Worm (Caenorhabditis elegans) whole organism, late embryonic: ENCODE results near the gene ift-139.
A peak's percentile ranks its signal among the peaks of the same experiment; 100 is the strongest.

Experiments used
- C08G9.2 ChIP-seq: sonication (generic microtip); optimal IDR thresholded peaks from 2 replicates; lab custom pipeline; 2016; ENCODE audit warnings: mild to moderate bottlenecking, missing genetic modification characterization, moderate library complexity, missing compliant biosample characterization
- F13H6.1 ChIP-seq: sonication (generic microtip); optimal IDR thresholded peaks from 2 replicates; lab custom pipeline; 2016; ENCODE audit warnings: missing genetic modification characterization, missing compliant biosample characterization
- K02D7.2 ChIP-seq: sonication (generic microtip); optimal IDR thresholded peaks from 2 replicates; lab custom pipeline; 2017; ENCODE audit warnings: mild to moderate bottlenecking, missing genetic modification characterization, missing compliant biosample characterization
- K09A11.1 ChIP-seq: sonication (generic microtip); optimal IDR thresholded peaks from 2 replicates; lab custom pipeline; 2017; ENCODE audit warnings: antibody characterized with exemption, mild to moderate bottlenecking, missing genetic modification characterization, missing compliant biosample characterization; ENCODE audit not compliant: insufficient read depth
- Y22D7AL.16 ChIP-seq: sonication (generic microtip); optimal IDR thresholded peaks from 2 replicates; lab custom pipeline; 2016; ENCODE audit warnings: missing genetic modification characterization, missing compliant biosample characterization
- ahr-1 ChIP-seq: sonication (generic microtip); optimal IDR thresholded peaks from 2 replicates; lab custom pipeline; 2016; ENCODE audit warnings: missing genetic modification characterization, missing compliant biosample characterization
- ceh-14 ChIP-seq: sonication (generic microtip); optimal IDR thresholded peaks from 2 replicates; lab custom pipeline; 2016; ENCODE audit warnings: missing genotype, missing genetic modification characterization, missing compliant biosample characterization
- ceh-18 ChIP-seq: sonication (generic microtip); optimal IDR thresholded peaks from 2 replicates; lab custom pipeline; 2016; ENCODE audit warnings: missing genetic modification characterization, missing compliant biosample characterization
- ceh-2 ChIP-seq: sonication (generic microtip); optimal IDR thresholded peaks from 2 replicates; lab custom pipeline; 2016; ENCODE audit warnings: missing genotype, missing genetic modification characterization, missing compliant biosample characterization
- ceh-22 ChIP-seq: sonication (generic microtip); optimal IDR thresholded peaks from 2 replicates; lab custom pipeline; 2017; ENCODE audit warnings: missing biosample characterization, missing genetic modification characterization
- ceh-24 ChIP-seq: sonication (generic microtip); optimal IDR thresholded peaks from 2 replicates; lab custom pipeline; 2016; ENCODE audit warnings: mild to moderate bottlenecking, missing genetic modification characterization, missing compliant biosample characterization
- ceh-34 ChIP-seq: sonication (generic microtip); optimal IDR thresholded peaks from 2 replicates; lab custom pipeline; 2016; ENCODE audit warnings: mild to moderate bottlenecking, missing genetic modification characterization, missing compliant biosample characterization
- ceh-45 ChIP-seq: fragments of 200-800 bp; sonication (Bioruptor generic); IDR thresholded peaks from 2 replicates; pipeline ENCODE4 v1.3.6; 2022; ENCODE audit warnings: missing genetic modification reagents, missing genetic modification characterization, missing compliant biosample characterization
- che-1 ChIP-seq: sonication (generic microtip); optimal IDR thresholded peaks from 2 replicates; lab custom pipeline; 2016; ENCODE audit warnings: mild to moderate bottlenecking, missing genetic modification characterization, missing compliant biosample characterization
- dmd-4 ChIP-seq: sonication (generic microtip); optimal IDR thresholded peaks from 2 replicates; lab custom pipeline; 2016; ENCODE audit warnings: borderline replicate concordance, missing genetic modification characterization, missing compliant biosample characterization
- dve-1 ChIP-seq: sonication (generic microtip); optimal IDR thresholded peaks from 2 replicates; lab custom pipeline; 2017; ENCODE audit warnings: antibody characterized with exemption, mild to moderate bottlenecking, missing genetic modification characterization, missing compliant biosample characterization
- elt-2 ChIP-seq: sonication (generic microtip); optimal IDR thresholded peaks from 2 replicates; lab custom pipeline; 2016; ENCODE audit warnings: missing genetic modification reagents, missing genetic modification characterization, missing compliant biosample characterization
- elt-4 ChIP-seq: sonication (generic microtip); optimal IDR thresholded peaks from 2 replicates; lab custom pipeline; 2016; ENCODE audit warnings: missing genetic modification characterization, missing compliant biosample characterization
- eyg-1 ChIP-seq: sonication (generic microtip); optimal IDR thresholded peaks from 2 replicates; lab custom pipeline; 2016; ENCODE audit warnings: missing genotype, missing genetic modification characterization, missing compliant biosample characterization
- fkh-6 ChIP-seq: sonication (generic microtip); optimal IDR thresholded peaks from 2 replicates; lab custom pipeline; 2016; ENCODE audit warnings: missing genetic modification characterization, missing compliant biosample characterization
- gmeb-2 ChIP-seq: sonication (generic microtip); optimal IDR thresholded peaks from 2 replicates; lab custom pipeline; 2016; ENCODE audit warnings: missing genetic modification characterization, inconsistent platforms, missing compliant biosample characterization
- hlh-13 ChIP-seq: fragments of 200-800 bp; sonication (Bioruptor generic); optimal IDR thresholded peaks from 2 replicates; lab custom pipeline; 2018; ENCODE audit warnings: mild to moderate bottlenecking, missing genetic modification characterization, missing compliant biosample characterization
- hlh-15 ChIP-seq: sonication (generic microtip); optimal IDR thresholded peaks from 2 replicates; lab custom pipeline; 2016; ENCODE audit warnings: missing genetic modification characterization, missing compliant biosample characterization
- hlh-30 ChIP-seq: sonication (generic microtip); optimal IDR thresholded peaks from 2 replicates; lab custom pipeline; 2017; ENCODE audit warnings: antibody characterized with exemption, missing genetic modification characterization, missing compliant biosample characterization; ENCODE audit not compliant: insufficient read depth
- hlh-6 ChIP-seq: sonication (generic microtip); optimal IDR thresholded peaks from 2 replicates; lab custom pipeline; 2016; ENCODE audit warnings: missing genotype, missing genetic modification characterization, missing compliant biosample characterization
- lim-6 ChIP-seq: sonication (generic microtip); optimal IDR thresholded peaks from 2 replicates; lab custom pipeline; 2016; ENCODE audit warnings: missing genetic modification characterization, missing compliant biosample characterization
- lin-11 ChIP-seq: fragments of 200-800 bp; sonication (Bioruptor generic); optimal IDR thresholded peaks from 2 replicates; lab custom pipeline; 2018; ENCODE audit warnings: mild to moderate bottlenecking, missing genetic modification characterization, missing compliant biosample characterization
- madf-2 ChIP-seq: sonication (generic microtip); optimal IDR thresholded peaks from 2 replicates; lab custom pipeline; 2017; ENCODE audit warnings: missing genetic modification characterization, missing compliant biosample characterization
- nfya-1 ChIP-seq: sonication (generic microtip); optimal IDR thresholded peaks from 2 replicates; lab custom pipeline; 2017; ENCODE audit warnings: missing genetic modification characterization, mild to moderate bottlenecking, missing compliant biosample characterization, antibody characterized with exemption, moderate library complexity
- nhr-232 ChIP-seq: sonication (generic microtip); optimal IDR thresholded peaks from 2 replicates; lab custom pipeline; 2016; ENCODE audit warnings: missing genetic modification characterization, missing compliant biosample characterization
- npax-4 ChIP-seq: sonication (generic microtip); optimal IDR thresholded peaks from 2 replicates; lab custom pipeline; 2016; ENCODE audit warnings: missing genetic modification characterization, missing compliant biosample characterization
- odd-2 ChIP-seq: sonication (generic microtip); optimal IDR thresholded peaks from 2 replicates; lab custom pipeline; 2017; ENCODE audit warnings: antibody characterized with exemption, mild to moderate bottlenecking, missing genetic modification characterization, missing compliant biosample characterization
- pag-3 ChIP-seq: sonication (generic microtip); optimal IDR thresholded peaks from 2 replicates; lab custom pipeline; 2016; ENCODE audit warnings: missing compliant biosample characterization, missing genetic modification characterization, borderline replicate concordance
- pha-4 ChIP-seq: fragments of 150-350 bp; optimal IDR thresholded peaks from 2 replicates; lab custom pipeline; 2018; ENCODE audit warnings: missing biosample characterization, missing genetic modification reagents, missing genetic modification characterization
- pros-1 ChIP-seq: fragments of 150-350 bp; optimal IDR thresholded peaks from 2 replicates; lab custom pipeline; 2014; ENCODE audit warnings: missing biosample characterization, missing genetic modification reagents, missing genetic modification characterization
- rnt-1 ChIP-seq: sonication (generic microtip); optimal IDR thresholded peaks from 2 replicates; lab custom pipeline; 2016; ENCODE audit warnings: missing genetic modification characterization, missing compliant biosample characterization
- sdc-2 ChIP-seq: sonication (generic microtip); optimal IDR thresholded peaks from 2 replicates; lab custom pipeline; 2016; ENCODE audit warnings: missing genotype, missing genetic modification characterization, missing compliant biosample characterization
- sox-2 ChIP-seq: fragments of 200-800 bp; sonication (Bioruptor generic); IDR thresholded peaks from 2 replicates; pipeline ENCODE4 v1.3.6; 2022; ENCODE audit warnings: missing genetic modification reagents, missing genetic modification characterization, missing compliant biosample characterization
- sox-4 ChIP-seq: sonication (generic microtip); optimal IDR thresholded peaks from 2 replicates; lab custom pipeline; 2017; ENCODE audit warnings: mild to moderate bottlenecking, missing genetic modification characterization, inconsistent platforms, missing compliant biosample characterization
- syd-9 ChIP-seq: sonication (generic microtip); optimal IDR thresholded peaks from 2 replicates; lab custom pipeline; 2016; ENCODE audit warnings: mild to moderate bottlenecking, missing genetic modification characterization, moderate library complexity, missing compliant biosample characterization
- tbx-7 ChIP-seq: sonication (generic microtip); optimal IDR thresholded peaks from 2 replicates; lab custom pipeline; 2016; ENCODE audit warnings: missing genotype, missing genetic modification characterization, missing compliant biosample characterization
- unc-3 ChIP-seq, 2 experiments: fragments of 200-800 bp in 1 of 2; sonication (Bioruptor generic) in 1 of 2; sonication (generic microtip) in 1 of 2; conservative IDR thresholded peaks in 1 of 2; optimal IDR thresholded peaks in 1 of 2; 2 replicates each; pipeline versions ENCODE4 v1.3.6 to Lab custom; 2016 to 2022; ENCODE audit warnings: missing compliant biosample characterization in 2 of 2, missing genetic modification characterization in 2 of 2, missing genetic modification reagents in 1 of 2
- unc-55 ChIP-seq: sonication (generic microtip); optimal IDR thresholded peaks from 2 replicates; lab custom pipeline; 2017; ENCODE audit warnings: missing biosample characterization, missing genetic modification reagents, missing genetic modification characterization
- zip-5 ChIP-seq: sonication (generic microtip); optimal IDR thresholded peaks from 2 replicates; lab custom pipeline; 2016; ENCODE audit warnings: missing genetic modification characterization, missing compliant biosample characterization
- ztf-16 ChIP-seq: sonication (generic microtip); optimal IDR thresholded peaks from 2 replicates; lab custom pipeline; 2017; ENCODE audit warnings: missing genetic modification characterization, missing compliant biosample characterization

Gene ift-139

ce11 chrIII:6039370-6039769 lies at the start of gene ift-139:
Gene ift-139, minus strand, starts transcription at chrIII:6039470.
- no peak for TF ChIP-seq ceh-45
- no peak for TF ChIP-seq Y22D7AL.16 (tag; lab: Kevin White, UChicago)
- TF ChIP-seq gmeb-2 (tag; lab: Kevin White, UChicago) = no peak
- TF ChIP-seq ceh-2 (tag; lab: Kevin White, UChicago) = no peak
- no peak for TF ChIP-seq unc-3 (GFP tag; conservative IDR thresholded peaks at IDR 0.05; lab: Robert Waterston, UW)
- no peak for TF ChIP-seq unc-3 (tag; optimal IDR thresholded peaks at IDR 0.05; lab: Kevin White, UChicago)
- TF ChIP-seq K02D7.2 (tag; lab: Kevin White, UChicago) = no peak
- no peak for TF ChIP-seq dve-1 (tag; lab: Kevin White, UChicago)
- TF ChIP-seq hlh-30 (tag; lab: Kevin White, UChicago) = no peak
- no peak for TF ChIP-seq eyg-1 (tag; lab: Kevin White, UChicago)
- no peak for TF ChIP-seq ahr-1 (tag; lab: Kevin White, UChicago)
- TF ChIP-seq ceh-18 (tag; lab: Kevin White, UChicago) = no peak
- no peak for TF ChIP-seq dmd-4 (tag; lab: Kevin White, UChicago)
- TF ChIP-seq hlh-6 (tag; lab: Kevin White, UChicago) = no peak
- no peak for TF ChIP-seq che-1 (tag; lab: Kevin White, UChicago)
- TF ChIP-seq ceh-24 = no peak
- no peak for TF ChIP-seq K09A11.1
- no peak for TF ChIP-seq pha-4 (tag; lab: Kevin White, UChicago)
- no peak for TF ChIP-seq lim-6 (tag; lab: Kevin White, UChicago)
- no peak for TF ChIP-seq unc-55 (GFP tag; lab: Kevin White, UChicago)

DNA sequence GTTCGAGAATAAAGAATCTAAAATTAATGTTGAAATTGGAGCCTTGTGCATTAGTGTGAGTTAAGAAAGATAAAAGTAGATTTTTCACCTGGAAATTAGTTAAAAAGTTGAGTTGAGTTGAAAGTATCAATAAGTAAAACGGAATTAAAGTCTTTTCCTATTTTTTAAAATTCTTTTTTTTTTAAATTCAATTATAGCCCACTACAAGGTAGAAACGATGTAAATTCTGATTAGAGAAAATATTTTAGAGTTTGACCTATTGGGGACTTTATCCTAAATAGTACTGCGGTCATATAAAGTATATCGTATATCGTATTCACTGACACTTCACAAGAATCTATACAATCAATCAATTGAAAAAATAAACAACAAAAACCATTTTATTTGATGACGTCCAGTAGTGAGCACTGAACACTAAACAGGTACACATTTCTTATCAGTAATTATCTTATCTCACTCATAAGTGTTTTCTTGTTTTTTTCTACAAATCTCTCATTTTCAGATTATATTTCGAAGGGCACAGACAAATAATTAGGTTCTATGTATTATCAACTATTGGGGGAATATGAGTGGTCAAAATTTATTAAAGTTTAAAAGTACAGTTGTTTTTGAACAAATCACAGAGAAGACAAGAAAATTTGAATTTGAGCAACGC lies 48.6 kb upstream of the ift-139 start, which contains the start of gene wht-1:
Gene wht-1 (minus strand): TSS at position 51 of the 655 bp plus-strand sequence.
- peak; percentile 88 for TF ChIP-seq elt-2 (tag; lab: Kevin White, UChicago)
- TF ChIP-seq ceh-24 = no peak

DNA sequence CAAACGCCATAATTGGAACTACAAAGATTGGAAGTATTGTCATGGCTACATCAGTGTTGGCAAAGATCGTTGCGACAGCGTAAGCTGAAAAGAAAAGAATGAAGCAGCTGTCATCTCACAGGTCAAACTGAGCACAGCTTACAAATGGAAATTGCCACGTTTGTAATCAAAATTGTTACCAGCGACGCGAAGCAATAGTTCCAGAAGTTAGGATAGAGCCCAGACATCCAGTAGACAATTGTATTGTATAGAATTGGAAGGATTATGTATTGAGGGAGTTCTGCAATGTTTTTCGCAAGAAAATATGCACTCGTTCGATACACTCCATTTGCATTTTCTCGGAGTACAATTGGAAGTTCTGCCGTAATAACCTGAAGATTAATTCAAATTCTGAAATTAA lies 46.0 kb upstream of the ift-139 start:
- TF ChIP-seq madf-2 (no peak), dve-1 (tag; lab: Kevin White, UChicago) (no peak), ztf-16 (tag; lab: Kevin White, UChicago) (no peak), npax-4 (no peak), ceh-34 (tag; lab: Kevin White, UChicago) (no peak), elt-2 (tag; lab: Kevin White, UChicago) (no peak), rnt-1 (no peak), ceh-18 (tag; lab: Kevin White, UChicago) (no peak), ceh-14 (tag; lab: Kevin White, UChicago) (no peak), ceh-22 (no peak), ahr-1 (tag; lab: Kevin White, UChicago) (no peak), sox-4 (tag; lab: Kevin White, UChicago) (no peak), F13H6.1 (tag; lab: Kevin White, UChicago) (no peak), syd-9 (no peak), odd-2 (tag; lab: Kevin White, UChicago) (no peak), dmd-4 (tag; lab: Kevin White, UChicago) (no peak), sox-2 (GFP tag; lab: Robert Waterston, UW) (no peak), elt-4 (tag; lab: Kevin White, UChicago) (no peak)

ce11 chrIII:6080263-6080662 lies 41.0 kb upstream of the ift-139 start, which contains the start of gene attf-4:
Gene attf-4, plus strand, starts transcription at chrIII:6080563.
- no peak for TF ChIP-seq lin-11 (tag; lab: Kevin White, UChicago)
- TF ChIP-seq gmeb-2 (tag; lab: Kevin White, UChicago) = no peak
- TF ChIP-seq pag-3 (tag; lab: Kevin White, UChicago) = no peak
- TF ChIP-seq hlh-15 = no peak
- no peak for TF ChIP-seq Y22D7AL.16 (tag; lab: Kevin White, UChicago)
- no peak for TF ChIP-seq sdc-2 (tag; lab: Kevin White, UChicago)
- TF ChIP-seq zip-5 = no peak
- no peak for TF ChIP-seq fkh-6 (tag; lab: Kevin White, UChicago)
- no peak for TF ChIP-seq nfya-1
- no peak for TF ChIP-seq hlh-13
- TF ChIP-seq pros-1 = no peak
- no peak for TF ChIP-seq nhr-232
- TF ChIP-seq syd-9 = no peak
- TF ChIP-seq C08G9.2 (tag; lab: Kevin White, UChicago) = no peak
- TF ChIP-seq eyg-1 (tag; lab: Kevin White, UChicago) = no peak
- TF ChIP-seq tbx-7 (tag; lab: Kevin White, UChicago) = no peak
- TF ChIP-seq, all 69 proteins: peak for 0
